Worm (Caenorhabditis elegans) whole organism, L4 larva: Measurements from ENCODE around the gene T05C3.2.

ENCODE experiments used
- D1046.2 ChIP-seq: fragments of 200-800 bp; sonication (Bioruptor generic); IDR thresholded peaks from 2 replicates; pipeline ENCODE4 v1.3.6; 2022; ENCODE audit warnings: missing genetic modification characterization, missing compliant biosample characterization
- F26F4.8 ChIP-seq: fragments of 200-800 bp; sonication (Bioruptor generic); conservative IDR thresholded peaks from 2 replicates; pipeline ENCODE4 v1.3.6; 2022; ENCODE audit warnings: missing genetic modification characterization, missing compliant biosample characterization
- T20F7.1 ChIP-seq: fragments of 200-800 bp; sonication (Bioruptor generic); optimal IDR thresholded peaks from 2 replicates; lab custom pipeline; 2018; ENCODE audit warnings: mild to moderate bottlenecking, missing genetic modification characterization, missing compliant biosample characterization
- Y48G9A.11 ChIP-seq: fragments of 200-800 bp; sonication (Bioruptor generic); IDR thresholded peaks from 2 replicates; pipeline ENCODE4 v1.3.6; 2022; ENCODE audit warnings: missing genetic modification reagents, missing genetic modification characterization, missing compliant biosample characterization
- Y5F2A.4 ChIP-seq: fragments of 200-800 bp; sonication (Bioruptor generic); optimal IDR thresholded peaks from 2 replicates; lab custom pipeline; 2018; ENCODE audit warnings: mild to moderate bottlenecking, missing genetic modification characterization, missing compliant biosample characterization
- Y75B8A.6 ChIP-seq: fragments of 200-800 bp; sonication (Bioruptor generic); IDR thresholded peaks from 2 replicates; pipeline ENCODE4 v1.3.6; 2022; ENCODE audit warnings: missing genetic modification reagents, missing genetic modification characterization, missing compliant biosample characterization
- aha-1 ChIP-seq: fragments of 150-350 bp; peaks from one replicate; lab custom pipeline; 2014; ENCODE audit warnings: missing biosample characterization, missing genetic modification characterization
- aly-2 ChIP-seq: sonication (generic microtip); optimal IDR thresholded peaks from 2 replicates; lab custom pipeline; 2018; ENCODE audit warnings: missing biosample characterization, missing genetic modification characterization
- arid-1 ChIP-seq: fragments of 200-800 bp; sonication (Bioruptor generic); conservative IDR thresholded peaks from 2 replicates; pipeline ENCODE4 v1.3.6; 2022; ENCODE audit warnings: missing genetic modification reagents, missing genetic modification characterization, missing compliant biosample characterization
- attf-4 ChIP-seq: sonication (generic microtip); optimal IDR thresholded peaks from 3 replicates; lab custom pipeline; 2017; ENCODE audit warnings: missing biosample characterization, missing genetic modification characterization
- ceh-20 ChIP-seq: fragments of 200-800 bp; sonication (Bioruptor generic); IDR thresholded peaks from 2 replicates; pipeline ENCODE4 v1.3.6; 2022; ENCODE audit warnings: missing genetic modification reagents, missing genetic modification characterization, missing compliant biosample characterization
- ceh-82 ChIP-seq: sonication (generic microtip); optimal IDR thresholded peaks from 2 replicates; lab custom pipeline; 2017; ENCODE audit warnings: missing biosample characterization, missing genetic modification characterization
- ces-1 ChIP-seq: fragments of 150-350 bp; sonication (generic microtip); optimal IDR thresholded peaks from 4 replicates; lab custom pipeline; 2014; ENCODE audit warnings: missing biosample characterization, missing genetic modification reagents, missing genetic modification characterization
- ctbp-1 ChIP-seq: fragments of 200-800 bp; sonication (Bioruptor generic); IDR thresholded peaks from 2 replicates; pipeline ENCODE4 v1.3.6; 2022; ENCODE audit warnings: missing genetic modification reagents, missing genetic modification characterization, missing compliant biosample characterization
- daf-12 ChIP-seq: fragments of 150-350 bp; optimal IDR thresholded peaks from 2 replicates; lab custom pipeline; 2014; ENCODE audit warnings: missing biosample characterization, missing genetic modification reagents, missing genetic modification characterization
- daf-16 ChIP-seq, 3 experiments: sonication (generic microtip); optimal IDR thresholded peaks; 2 replicates each; lab custom pipeline; 2016 to 2017; ENCODE audit warnings: missing genetic modification characterization in 3 of 3, missing genetic modification reagents in 3 of 3, mild to moderate bottlenecking in 2 of 3, missing compliant biosample characterization in 2 of 3, missing biosample characterization in 1 of 3, moderate library complexity in 1 of 3
- dpl-1 ChIP-seq: fragments of 150-350 bp; optimal IDR thresholded peaks from 2 replicates; lab custom pipeline; 2014; ENCODE audit warnings: missing biosample characterization, missing genetic modification reagents, missing genetic modification characterization
- duxl-1 ChIP-seq: sonication (generic microtip); optimal IDR thresholded peaks from 2 replicates; lab custom pipeline; 2016; ENCODE audit warnings: mild to moderate bottlenecking, missing genetic modification characterization, moderate library complexity, missing compliant biosample characterization; ENCODE audit not compliant: poor library complexity
- egl-43 ChIP-seq: fragments of 200-800 bp; sonication (Bioruptor generic); IDR thresholded peaks from 2 replicates; pipeline ENCODE4 v1.3.6; 2022; ENCODE audit warnings: missing genetic modification reagents, missing genetic modification characterization, missing compliant biosample characterization
- fos-1 ChIP-seq: fragments of 150-350 bp; optimal IDR thresholded peaks from 2 replicates; lab custom pipeline; 2014; ENCODE audit warnings: missing biosample characterization, missing genetic modification characterization
- hif-1 ChIP-seq, 2 experiments: sonication (generic microtip); optimal IDR thresholded peaks; 2 replicates each; lab custom pipeline; 2016 to 2017; ENCODE audit warnings: missing compliant biosample characterization in 2 of 2, missing genetic modification characterization in 2 of 2, missing genetic modification reagents in 2 of 2, missing genotype in 2 of 2, mild to moderate bottlenecking in 1 of 2
- hlh-11 ChIP-seq: fragments of 200-800 bp; sonication (Bioruptor generic); optimal IDR thresholded peaks from 2 replicates; lab custom pipeline; 2018; ENCODE audit warnings: mild to moderate bottlenecking, missing genetic modification characterization, missing compliant biosample characterization
- hmg-1.1 ChIP-seq: fragments of 200-800 bp; sonication (Bioruptor generic); IDR thresholded peaks from 2 replicates; pipeline ENCODE4 v1.3.6; 2022; ENCODE audit warnings: missing genetic modification reagents, missing genetic modification characterization, missing compliant biosample characterization
- lim-7 ChIP-seq: fragments of 200-800 bp; sonication (Bioruptor generic); IDR thresholded peaks from 2 replicates; pipeline ENCODE4 v1.3.6; 2022; ENCODE audit warnings: missing genetic modification characterization, missing compliant biosample characterization
- lin-13 ChIP-seq: fragments of 150-350 bp; optimal IDR thresholded peaks from 2 replicates; lab custom pipeline; 2014; ENCODE audit warnings: missing biosample characterization, missing genetic modification reagents, missing genetic modification characterization
- lin-15B ChIP-seq: fragments of 150-350 bp; sonication (generic microtip); optimal IDR thresholded peaks from 3 replicates; lab custom pipeline; 2014; ENCODE audit warnings: missing biosample characterization, missing genetic modification characterization
- lin-38 ChIP-seq: fragments of 200-800 bp; sonication (Bioruptor generic); IDR thresholded peaks from 2 replicates; pipeline ENCODE4 v1.3.6; 2022; ENCODE audit warnings: missing genetic modification reagents, missing genetic modification characterization, missing compliant biosample characterization
- lir-3 ChIP-seq: sonication (generic microtip); optimal IDR thresholded peaks from 2 replicates; lab custom pipeline; 2016; ENCODE audit warnings: mild to moderate bottlenecking, missing genetic modification characterization, missing compliant biosample characterization
- madf-9 ChIP-seq: fragments of 200-800 bp; sonication (Bioruptor generic); conservative IDR thresholded peaks from 2 replicates; pipeline ENCODE4 v1.3.6; 2022; ENCODE audit warnings: missing genetic modification reagents, missing genetic modification characterization, missing compliant biosample characterization
- mdl-1 ChIP-seq, 2 experiments: fragments of 150-350 bp in 1 of 2; sonication (generic microtip) in 1 of 2; optimal IDR thresholded peaks; 2 replicates each; lab custom pipeline; 2014 to 2017; ENCODE audit warnings: missing biosample characterization in 2 of 2, missing genetic modification characterization in 2 of 2
- mdt-29 ChIP-seq: fragments of 200-800 bp; sonication (Bioruptor generic); IDR thresholded peaks from 2 replicates; pipeline ENCODE4 v1.3.6; 2022; ENCODE audit warnings: missing genetic modification reagents, missing genetic modification characterization, missing compliant biosample characterization
- mxl-3 ChIP-seq: fragments of 200-800 bp; sonication (Bioruptor generic); optimal IDR thresholded peaks from 2 replicates; lab custom pipeline; 2018; ENCODE audit warnings: mild to moderate bottlenecking, missing genetic modification characterization, missing compliant biosample characterization
- nhr-237 ChIP-seq: sonication (generic microtip); optimal IDR thresholded peaks from 2 replicates; lab custom pipeline; 2017; ENCODE audit warnings: missing biosample characterization, missing genetic modification characterization
- nhr-28 ChIP-seq: fragments of 150-350 bp; optimal IDR thresholded peaks from 2 replicates; lab custom pipeline; 2014; ENCODE audit warnings: missing biosample characterization, missing genetic modification characterization
- nhr-42 ChIP-seq: fragments of 200-800 bp; sonication (Bioruptor generic); IDR thresholded peaks from 2 replicates; pipeline ENCODE4 v1.3.6; 2022; ENCODE audit warnings: missing genetic modification characterization, missing compliant biosample characterization
- nhr-6 ChIP-seq: fragments of 150-350 bp; optimal IDR thresholded peaks from 2 replicates; lab custom pipeline; 2014; ENCODE audit warnings: missing biosample characterization, missing genetic modification characterization
- nhr-76 ChIP-seq: fragments of 150-350 bp; optimal IDR thresholded peaks from 2 replicates; lab custom pipeline; 2014; ENCODE audit warnings: missing biosample characterization, missing genetic modification characterization
- php-3 ChIP-seq: fragments of 200-800 bp; sonication (Bioruptor generic); IDR thresholded peaks from 2 replicates; pipeline ENCODE4 v1.3.6; 2022; ENCODE audit warnings: missing genetic modification reagents, missing genetic modification characterization, missing compliant biosample characterization
- pqm-1 ChIP-seq: sonication (generic microtip); optimal IDR thresholded peaks from 2 replicates; lab custom pipeline; 2017; ENCODE audit warnings: missing biosample characterization, missing genetic modification characterization
- rbr-2 ChIP-seq: sonication (generic microtip); optimal IDR thresholded peaks from 2 replicates; lab custom pipeline; 2016; ENCODE audit warnings: missing genotype, missing genetic modification characterization, missing compliant biosample characterization
- saeg-2 ChIP-seq: fragments of 200-800 bp; sonication (Bioruptor generic); IDR thresholded peaks from 2 replicates; pipeline ENCODE4 v1.3.6; 2022; ENCODE audit warnings: missing genetic modification reagents, missing genetic modification characterization, missing compliant biosample characterization
- sdz-12 ChIP-seq: fragments of 200-800 bp; sonication (Bioruptor generic); optimal IDR thresholded peaks from 2 replicates; lab custom pipeline; 2018; ENCODE audit warnings: mild to moderate bottlenecking, missing genetic modification characterization, missing compliant biosample characterization
- spr-1 ChIP-seq: sonication (generic microtip); optimal IDR thresholded peaks from 2 replicates; lab custom pipeline; 2016; ENCODE audit warnings: mild to moderate bottlenecking, missing genetic modification characterization, missing compliant biosample characterization
- spr-3 ChIP-seq: fragments of 200-800 bp; sonication (Bioruptor generic); optimal IDR thresholded peaks from 2 replicates; lab custom pipeline; 2018; ENCODE audit warnings: mild to moderate bottlenecking, missing genetic modification characterization, missing compliant biosample characterization
- tag-97 ChIP-seq: fragments of 200-800 bp; sonication (Bioruptor generic); IDR thresholded peaks from 2 replicates; pipeline ENCODE4 v1.3.6; 2022; ENCODE audit warnings: missing genetic modification characterization, missing compliant biosample characterization
- unc-130 ChIP-seq: sonication (generic microtip); optimal IDR thresholded peaks from 2 replicates; lab custom pipeline; 2016; ENCODE audit warnings: missing genetic modification reagents, missing genetic modification characterization, missing compliant biosample characterization
- unc-39 ChIP-seq: sonication (generic microtip); optimal IDR thresholded peaks from 2 replicates; lab custom pipeline; 2017; ENCODE audit warnings: missing biosample characterization, missing genetic modification characterization
- unc-62 ChIP-seq, 3 experiments: fragments of 150-350 bp in 1 of 3; sonication (generic microtip); optimal IDR thresholded peaks in 2 of 3; peaks in 1 of 3; 1 replicate in 1 of 3; 2 replicates in 2 of 3; lab custom pipeline; 2014 to 2017; ENCODE audit warnings: missing biosample characterization in 3 of 3, missing genetic modification characterization in 3 of 3, missing genetic modification reagents in 3 of 3, missing genotype in 1 of 3
- zag-1 ChIP-seq: fragments of 150-350 bp; optimal IDR thresholded peaks from 2 replicates; lab custom pipeline; 2014; ENCODE audit warnings: missing biosample characterization, missing genetic modification characterization
- zfp-3 ChIP-seq: fragments of 200-800 bp; sonication (Bioruptor generic); conservative IDR thresholded peaks from 2 replicates; pipeline ENCODE4 v1.3.6; 2022; ENCODE audit warnings: missing genetic modification reagents, missing genetic modification characterization, missing compliant biosample characterization

The T05C3.2 gene

DNA sequence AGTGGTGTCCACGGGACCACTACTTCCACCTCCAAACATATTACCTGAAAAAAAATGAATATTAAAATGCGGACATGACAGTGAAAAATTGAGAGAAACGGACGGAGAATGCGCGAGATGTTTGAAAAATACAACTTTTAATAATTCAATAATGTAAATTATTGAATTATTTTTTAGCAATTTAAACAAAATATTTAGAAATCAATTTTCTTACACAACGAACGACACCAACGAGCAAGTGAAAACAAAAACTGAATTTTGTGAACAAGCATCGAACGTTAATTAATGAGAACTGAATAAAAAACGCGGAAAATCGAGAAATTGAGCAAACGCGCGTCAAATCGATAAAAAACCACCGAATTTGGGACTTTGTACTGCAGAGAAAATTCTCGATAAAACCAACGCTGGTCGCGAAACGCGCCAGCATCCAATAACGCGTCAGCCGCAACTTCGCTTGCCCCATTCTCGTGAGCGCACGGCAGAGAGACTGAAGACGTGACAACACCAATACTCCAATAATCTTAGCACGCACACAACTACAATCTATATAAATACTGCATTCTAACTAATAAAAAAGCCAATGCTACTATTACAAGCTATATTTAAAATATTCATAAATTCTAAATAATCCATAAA lies 11.4 kb downstream of the T05C3.2 start, which contains the start of the genes dnj-19 and nhr-47 (continued):
- TF ChIP-seq lin-38 (GFP tag; lab: Robert Waterston, UW) (peak; percentile 91), ces-1 (GFP tag; lab: Kevin White, UChicago) (no peak), aly-2 (tag; lab: Kevin White, UChicago) (no peak), pqm-1 (tag; lab: Kevin White, UChicago) (no peak), lim-7 (GFP tag; lab: Robert Waterston, UW) (no peak), unc-62 (GFP tag; optimal IDR thresholded peaks at IDR 0.05 in 1 of 2; lab: Kevin White, UChicago) (peak in 1 of 2 experiments; percentile 98), unc-62 (tag; optimal IDR thresholded peaks at IDR 0.05; lab: Kevin White, UChicago) (no peak), D1046.2 (no peak), daf-12 (tag; lab: Kevin White, UChicago) (no peak), spr-3 (GFP tag; lab: Kevin White, UChicago) (peak; percentile 90), lin-15B (tag; lab: Kevin White, UChicago) (no peak), Y75B8A.6 (no peak), saeg-2 (GFP tag; lab: Robert Waterston, UW) (peak; percentile 83), spr-1 (peak; percentile 84), zfp-3 (GFP tag; lab: Robert Waterston, UW) (peak; percentile 88), ceh-20 (peak; percentile 94), madf-9 (GFP tag; lab: Robert Waterston, UW) (peak; percentile 65), nhr-237 (tag; lab: Kevin White, UChicago) (no peak), daf-16 (GFP tag; optimal IDR thresholded peaks at IDR 0.05; lab: Kevin White, UChicago) (peak in 1 of 2 experiments; percentile 66), daf-16 (tag; optimal IDR thresholded peaks at IDR 0.05; lab: Kevin White, UChicago) (peak; percentile 73), F26F4.8 (GFP tag; lab: Robert Waterston, UW) (no peak), hlh-11 (tag; lab: Kevin White, UChicago) (peak; percentile 93), hmg-1.1 (GFP tag; lab: Robert Waterston, UW) (peak; percentile 95), rbr-2 (tag; lab: Kevin White, UChicago) (peak; percentile 96), arid-1 (peak; percentile 81), nhr-6 (tag; lab: Kevin White, UChicago) (peak; percentile 52), tag-97 (GFP tag; lab: Robert Waterston, UW) (no peak), attf-4 (no peak), php-3 (GFP tag; lab: Robert Waterston, UW) (peak; percentile 71; the same call in 1 of the 2 replicates), unc-130 (peak; percentile 66), nhr-28 (peak; percentile 83), mdt-29 (GFP tag; lab: Robert Waterston, UW) (peak; percentile 75), hif-1 (tag; optimal IDR thresholded peaks at IDR 0.05; lab: Kevin White, UChicago) (peak; percentile 71 to 91), mxl-3 (GFP tag; lab: Kevin White, UChicago) (peak; percentile 79), Y48G9A.11 (GFP tag; lab: Robert Waterston, UW) (peak; percentile 45; the same call in 1 of the 2 replicates), ctbp-1 (GFP tag; lab: Robert Waterston, UW) (peak; percentile 93), T20F7.1 (peak; percentile 88), mdl-1 (tag; optimal IDR thresholded peaks at IDR 0.05; lab: Kevin White, UChicago) (peak in 1 of 2 experiments; percentile 52), dpl-1 (GFP tag; lab: Kevin White, UChicago) (peak; percentile 87), zag-1 (tag; lab: Kevin White, UChicago) (no peak), nhr-76 (no peak), Y5F2A.4 (peak; percentile 58), fos-1 (tag; lab: Kevin White, UChicago) (no peak), nhr-42 (peak; percentile 91), lin-13 (GFP tag; lab: Kevin White, UChicago) (peak; percentile 89), ceh-82 (tag; lab: Kevin White, UChicago) (no peak), unc-39 (tag; lab: Kevin White, UChicago) (no peak), sdz-12 (GFP tag; lab: Kevin White, UChicago) (no peak), lir-3 (peak; percentile 3), duxl-1 (tag; lab: Kevin White, UChicago) (peak; percentile 82), aha-1 (tag; lab: Kevin White, UChicago) (peak; percentile 99), egl-43 (peak; percentile 91)
